Worm (Caenorhabditis elegans) whole organism, L3 larva: Measurements from ENCODE around the gene lgc-49.

Source experiments
- ZK546.5 ChIP-seq: sonication (generic microtip); optimal IDR thresholded peaks from 2 replicates; lab custom pipeline; 2017; ENCODE audit warnings: missing biosample characterization, missing genetic modification characterization
- aly-2 ChIP-seq: fragments of 150-350 bp; optimal IDR thresholded peaks from 2 replicates; lab custom pipeline; 2014; ENCODE audit warnings: missing biosample characterization, missing genetic modification characterization
- ama-1 ChIP-seq: fragments of 150-350 bp; optimal IDR thresholded peaks from 2 replicates; lab custom pipeline; 2018
- ceh-16 ChIP-seq: sonication (generic microtip); optimal IDR thresholded peaks from 2 replicates; lab custom pipeline; 2017; ENCODE audit warnings: missing biosample characterization, missing genetic modification characterization
- ceh-28 ChIP-seq: fragments of 150-350 bp; optimal IDR thresholded peaks from 2 replicates; lab custom pipeline; 2014; ENCODE audit warnings: missing biosample characterization, missing genetic modification reagents, missing genetic modification characterization
- ceh-82 ChIP-seq: fragments of 150-350 bp; optimal IDR thresholded peaks from 2 replicates; lab custom pipeline; 2014; ENCODE audit warnings: missing biosample characterization, missing genetic modification characterization
- elt-1 ChIP-seq: fragments of 150-350 bp; optimal IDR thresholded peaks from 2 replicates; lab custom pipeline; 2014; ENCODE audit warnings: missing biosample characterization, missing genetic modification characterization
- elt-3 ChIP-seq, 3 experiments: fragments of 150-350 bp in 1 of 3; sonication (generic microtip) in 2 of 3; optimal IDR thresholded peaks; 2 replicates in 2 of 3; 4 replicates in 1 of 3; lab custom pipeline; 2014 to 2017; ENCODE audit warnings: missing biosample characterization in 3 of 3, missing genetic modification characterization in 3 of 3
- fkh-10 ChIP-seq: sonication (generic microtip); optimal IDR thresholded peaks from 2 replicates; lab custom pipeline; 2017; ENCODE audit warnings: missing biosample characterization, missing genetic modification reagents, missing genetic modification characterization
- nhr-76 ChIP-seq: fragments of 150-350 bp; sonication (generic microtip); optimal IDR thresholded peaks from 5 replicates; lab custom pipeline; 2014; ENCODE audit warnings: missing biosample characterization, missing genetic modification characterization
- pha-4 ChIP-seq: fragments of 150-350 bp; optimal IDR thresholded peaks from 2 replicates; lab custom pipeline; 2014; ENCODE audit warnings: missing biosample characterization, missing genetic modification reagents, missing genetic modification characterization
- skn-1 ChIP-seq: fragments of 150-350 bp; optimal IDR thresholded peaks from 2 replicates; lab custom pipeline; 2014; ENCODE audit warnings: missing biosample characterization, missing genetic modification characterization
- unc-62 ChIP-seq: fragments of 150-350 bp; sonication (generic microtip); optimal IDR thresholded peaks from 4 replicates; lab custom pipeline; 2014; ENCODE audit warnings: missing biosample characterization, missing genetic modification reagents, missing genetic modification characterization
- zag-1 ChIP-seq: fragments of 150-350 bp; optimal IDR thresholded peaks from 2 replicates; lab custom pipeline; 2014; ENCODE audit warnings: missing biosample characterization, missing genetic modification characterization

- TF ChIP-seq unc-62 = no peak
- TF ChIP-seq aly-2 (tag; lab: Kevin White, UChicago) = no peak
- no peak for TF ChIP-seq fkh-10
- no peak for TF ChIP-seq ZK546.5 (tag; lab: Kevin White, UChicago)
- no peak for TF ChIP-seq elt-1 (tag; lab: Kevin White, UChicago)
- no peak for TF ChIP-seq ceh-28 (tag; lab: Kevin White, UChicago)
- no peak for TF ChIP-seq elt-3 (tag; optimal IDR thresholded peaks at IDR 0.05; lab: Kevin White, UChicago)
- TF ChIP-seq skn-1 (tag; lab: Kevin White, UChicago) = no peak
- no peak for TF ChIP-seq ceh-82
- TF ChIP-seq zag-1 (tag; lab: Kevin White, UChicago) = no peak
- no peak for TF ChIP-seq pha-4 (tag; lab: Kevin White, UChicago)
- TF ChIP-seq nhr-76 (tag; lab: Kevin White, UChicago) = no peak
- TF ChIP-seq ceh-16 (tag; lab: Kevin White, UChicago) = no peak
- TF ChIP-seq ama-1 (lab: Kevin White, UChicago) = no peak
These were observed 5.7 kb downstream of the lgc-49 start for ce11 chrV:11196631-11197258.
